Fruit fly (Drosophila melanogaster) whole organism, prepupa: ENCODE measurements around the gene moody.

Source experiments
- CG16779 ChIP-seq: fragments of 200-800 bp; sonication (Bioruptor generic); optimal IDR thresholded peaks from 3 replicates; lab custom pipeline; 2017; ENCODE audit warnings: missing biosample characterization, mild to moderate bottlenecking, missing genetic modification characterization
- CG7368 ChIP-seq: fragments of 200-800 bp; sonication (Bioruptor generic); optimal IDR thresholded peaks from 3 replicates; lab custom pipeline; 2016; ENCODE audit warnings: missing biosample characterization, missing genetic modification characterization
- pdm3 ChIP-seq: fragments of 200-800 bp; sonication (Bioruptor generic); optimal IDR thresholded peaks from 3 replicates; lab custom pipeline; 2016; ENCODE audit warnings: missing biosample characterization, missing genetic modification characterization

DNA sequence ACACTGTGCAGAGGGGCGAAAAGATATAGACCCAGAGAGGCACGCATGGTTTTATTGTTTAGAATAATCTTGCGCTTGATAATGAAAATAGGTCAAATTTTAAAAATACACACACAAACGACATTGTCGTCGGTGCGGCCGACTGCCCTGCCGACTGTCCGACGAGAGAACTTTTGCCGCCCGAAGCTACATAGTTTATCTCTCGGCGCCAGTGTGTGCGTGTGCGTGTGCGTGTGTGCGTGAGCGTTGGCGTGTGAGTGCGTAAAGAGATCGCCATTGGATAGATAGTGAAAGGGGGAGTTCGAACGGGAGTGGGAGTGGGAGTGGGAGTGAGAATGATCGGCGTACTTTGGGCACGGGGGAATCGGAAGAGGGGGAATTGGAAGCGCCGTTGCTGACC lies 54.3 kb downstream of the moody start:
- TF ChIP-seq pdm3 (no peak), CG7368 (GFP tag; lab: Kevin White, UChicago) (no peak), CG16779 (tag; lab: Kevin White, UChicago) (no peak)
